Fruit fly (Drosophila melanogaster) Kc167 (cell line): ENCODE measurements around the gene CG32651.

Experiments used
- Myc ChIP-seq: fragments of >200 bp; optimal IDR thresholded peaks from 2 replicates; lab custom pipeline; 2017; ENCODE audit warnings: missing external identifiers
- Sin3A ChIP-seq: fragments of >200 bp; optimal IDR thresholded peaks from 2 replicates; lab custom pipeline; 2018; ENCODE audit warnings: missing external identifiers
- insv ChIP-seq: fragments of >200 bp; optimal IDR thresholded peaks from 3 replicates; lab custom pipeline; 2018; ENCODE audit warnings: missing external identifiers
- psq ChIP-seq: fragments of >200 bp; optimal IDR thresholded peaks from 2 replicates; lab custom pipeline; 2017; ENCODE audit warnings: missing external identifiers

dm6 chrX:12437099-12437498, 28.8 kb upstream of the CG32651 start:
- TF ChIP-seq psq (lab: Kevin White, UChicago) (no peak), Sin3A (lab: Kevin White, UChicago) (no peak), insv (lab: Kevin White, UChicago) (no peak), Myc (lab: Kevin White, UChicago) (no peak)
